Worm (Caenorhabditis elegans) whole organism, young adult: ENCODE measurements around the gene aptf-3.

Experiments
- B0035.1 ChIP-seq: sonication (generic microtip); optimal IDR thresholded peaks from 2 replicates; lab custom pipeline; 2016; ENCODE audit warnings: missing genetic modification characterization, mild to moderate bottlenecking, missing compliant biosample characterization, missing genotype, missing genetic modification reagents
- B0261.1 ChIP-seq: sonication (generic microtip); optimal IDR thresholded peaks from 2 replicates; lab custom pipeline; 2016; ENCODE audit warnings: mild to moderate bottlenecking, missing genetic modification characterization, moderate library complexity, missing compliant biosample characterization
- C06A6.2 ChIP-seq: fragments of 200-800 bp; sonication (Bioruptor generic); conservative IDR thresholded peaks from 2 replicates; pipeline ENCODE4 v1.3.6; 2022; ENCODE audit warnings: missing genetic modification characterization, missing compliant biosample characterization
- F49E8.2 ChIP-seq: sonication (generic microtip); optimal IDR thresholded peaks from 3 replicates; lab custom pipeline; 2017; ENCODE audit warnings: missing genetic modification characterization, mild to moderate bottlenecking, missing compliant biosample characterization, antibody characterized with exemption, moderate library complexity; ENCODE audit not compliant: insufficient read depth
- F55B11.4 ChIP-seq: sonication (generic microtip); optimal IDR thresholded peaks from 2 replicates; lab custom pipeline; 2016; ENCODE audit warnings: missing compliant biosample characterization, missing genetic modification characterization, borderline replicate concordance; ENCODE audit not compliant: insufficient read depth
- F57C9.4 ChIP-seq: sonication (generic microtip); optimal IDR thresholded peaks from 2 replicates; lab custom pipeline; 2017; ENCODE audit warnings: mild to moderate bottlenecking, missing genetic modification characterization, missing compliant biosample characterization
- T26A5.8 ChIP-seq: sonication (generic microtip); optimal IDR thresholded peaks from 2 replicates; lab custom pipeline; 2016; ENCODE audit warnings: missing genetic modification characterization, missing compliant biosample characterization
- Y53G8AR.9 ChIP-seq: fragments of 200-800 bp; sonication (Bioruptor generic); conservative IDR thresholded peaks from 2 replicates; pipeline ENCODE4 v1.3.6; 2022; ENCODE audit warnings: missing genetic modification reagents, missing genetic modification characterization, missing compliant biosample characterization
- Y79H2A.3 ChIP-seq: fragments of 200-800 bp; sonication (Bioruptor generic); conservative IDR thresholded peaks from 2 replicates; pipeline ENCODE4 v1.3.6; 2022; ENCODE audit warnings: missing genetic modification reagents, missing genetic modification characterization, missing compliant biosample characterization
- ama-1 ChIP-seq, 3 experiments: fragments of 150-350 bp in 1 of 3; sonication (generic microtip) in 2 of 3; optimal IDR thresholded peaks; 2 replicates each; lab custom pipeline; 2014 to 2018; ENCODE audit warnings: missing biosample characterization in 2 of 3, missing genetic modification characterization in 2 of 3, missing genetic modification reagents in 2 of 3
- atf-7 ChIP-seq: sonication (generic microtip); optimal IDR thresholded peaks from 2 replicates; lab custom pipeline; 2017; ENCODE audit warnings: mild to moderate bottlenecking, missing genetic modification characterization, missing compliant biosample characterization
- athp-1 ChIP-seq: sonication (generic microtip); optimal IDR thresholded peaks from 2 replicates; lab custom pipeline; 2017; ENCODE audit warnings: mild to moderate bottlenecking, missing genetic modification characterization, missing compliant biosample characterization
- attf-5 ChIP-seq: fragments of 200-800 bp; sonication (Bioruptor generic); optimal IDR thresholded peaks from 2 replicates; lab custom pipeline; 2018; ENCODE audit warnings: mild to moderate bottlenecking, missing genetic modification characterization, missing compliant biosample characterization
- ceh-100 ChIP-seq: fragments of 200-800 bp; sonication (Bioruptor generic); IDR thresholded peaks from 2 replicates; pipeline ENCODE4 v1.3.6; 2022; ENCODE audit warnings: missing genetic modification reagents, missing genetic modification characterization, missing compliant biosample characterization
- ceh-27 ChIP-seq: fragments of 200-800 bp; sonication (Bioruptor generic); optimal IDR thresholded peaks from 2 replicates; lab custom pipeline; 2018; ENCODE audit warnings: mild to moderate bottlenecking, missing genetic modification characterization, moderate library complexity, missing compliant biosample characterization
- ceh-91 ChIP-seq: fragments of 200-800 bp; sonication (Bioruptor generic); IDR thresholded peaks from 2 replicates; pipeline ENCODE4 v1.3.6; 2022; ENCODE audit warnings: missing genetic modification reagents, missing genetic modification characterization, missing compliant biosample characterization
- die-1 ChIP-seq: sonication (generic microtip); optimal IDR thresholded peaks from 2 replicates; lab custom pipeline; 2016; ENCODE audit warnings: missing genotype, mild to moderate bottlenecking, missing genetic modification characterization, missing compliant biosample characterization
- dox-1 ChIP-seq: fragments of 200-800 bp; sonication (Bioruptor generic); IDR thresholded peaks from 2 replicates; pipeline ENCODE4 v1.3.6; 2022; ENCODE audit warnings: missing genetic modification reagents, missing genetic modification characterization, missing compliant biosample characterization
- ekl-4 ChIP-seq: fragments of 200-800 bp; sonication (Bioruptor generic); IDR thresholded peaks from 2 replicates; pipeline ENCODE4 v1.3.6; 2022; ENCODE audit warnings: missing genetic modification reagents, missing genetic modification characterization, missing compliant biosample characterization
- him-1 ChIP-seq: sonication (generic microtip); optimal IDR thresholded peaks from 2 replicates; lab custom pipeline; 2016; ENCODE audit warnings: missing genotype, missing genetic modification reagents, missing genetic modification characterization, missing compliant biosample characterization
- hmg-1.2 ChIP-seq: fragments of 200-800 bp; sonication (Bioruptor generic); IDR thresholded peaks from 2 replicates; pipeline ENCODE4 v1.3.6; 2022; ENCODE audit warnings: missing genetic modification reagents, missing genetic modification characterization, missing compliant biosample characterization
- hmg-20 ChIP-seq: fragments of 200-800 bp; sonication (Bioruptor generic); IDR thresholded peaks from 2 replicates; pipeline ENCODE4 v1.3.6; 2022; ENCODE audit warnings: missing genetic modification reagents, missing genetic modification characterization, missing compliant biosample characterization
- hrde-1 ChIP-seq: sonication (generic microtip); optimal IDR thresholded peaks from 2 replicates; lab custom pipeline; 2016; ENCODE audit warnings: missing genetic modification characterization, mild to moderate bottlenecking, missing compliant biosample characterization, moderate library complexity, missing genotype, missing genetic modification reagents, borderline replicate concordance
- let-607 ChIP-seq, 2 experiments: fragments of 200-800 bp in 1 of 2; sonication (Bioruptor generic) in 1 of 2; sonication (generic microtip) in 1 of 2; optimal IDR thresholded peaks; 2 replicates each; lab custom pipeline; 2016 to 2018; ENCODE audit warnings: mild to moderate bottlenecking in 2 of 2, missing compliant biosample characterization in 2 of 2, missing genetic modification characterization in 2 of 2, moderate library complexity in 2 of 2, missing genotype in 1 of 2
- lin-26 ChIP-seq: fragments of 200-800 bp; sonication (Bioruptor generic); IDR thresholded peaks from 2 replicates; pipeline ENCODE4 v1.3.6; 2022; ENCODE audit warnings: missing genetic modification reagents, missing genetic modification characterization, missing compliant biosample characterization
- lin-35 ChIP-seq, 3 experiments: fragments of 150-350 bp in 2 of 3; sonication (generic microtip) in 1 of 3; optimal IDR thresholded peaks; 2 replicates each; lab custom pipeline; 2014 to 2018; ENCODE audit warnings: missing biosample characterization in 3 of 3, missing genetic modification characterization in 3 of 3, missing genetic modification reagents in 3 of 3
- lir-1 ChIP-seq: fragments of 200-800 bp; sonication (Bioruptor generic); conservative IDR thresholded peaks from 2 replicates; pipeline ENCODE4 v1.3.6; 2022; ENCODE audit warnings: missing genetic modification reagents, missing genetic modification characterization, missing compliant biosample characterization
- lsy-27 ChIP-seq: sonication (generic microtip); optimal IDR thresholded peaks from 2 replicates; lab custom pipeline; 2017; ENCODE audit warnings: missing genetic modification characterization, mild to moderate bottlenecking, missing compliant biosample characterization, antibody characterized with exemption, missing genotype, borderline replicate concordance; ENCODE audit not compliant: insufficient read depth
- madf-10 ChIP-seq: sonication (generic microtip); optimal IDR thresholded peaks from 2 replicates; lab custom pipeline; 2016; ENCODE audit warnings: mild to moderate bottlenecking, missing genetic modification characterization, missing compliant biosample characterization
- madf-3 ChIP-seq: fragments of 200-800 bp; sonication (Bioruptor generic); IDR thresholded peaks from 2 replicates; pipeline ENCODE4 v1.3.6; 2022; ENCODE audit warnings: missing genetic modification reagents, missing genetic modification characterization, missing compliant biosample characterization
- madf-6 ChIP-seq: fragments of 200-800 bp; sonication (Bioruptor generic); IDR thresholded peaks from 2 replicates; pipeline ENCODE4 v1.3.6; 2022; ENCODE audit warnings: missing genetic modification reagents, missing genetic modification characterization, missing compliant biosample characterization
- mes-4 ChIP-seq: sonication (generic microtip); optimal IDR thresholded peaks from 2 replicates; lab custom pipeline; 2016; ENCODE audit warnings: missing genotype, missing genetic modification characterization, missing compliant biosample characterization
- nfya-1 ChIP-seq: sonication (generic microtip); optimal IDR thresholded peaks from 2 replicates; lab custom pipeline; 2017; ENCODE audit warnings: antibody characterized with exemption, missing compliant biosample characterization, missing genetic modification characterization, borderline replicate concordance; ENCODE audit not compliant: insufficient read depth
- pbrm-1 ChIP-seq: fragments of 200-800 bp; sonication (Bioruptor generic); IDR thresholded peaks from 2 replicates; pipeline ENCODE4 v1.3.6; 2022; ENCODE audit warnings: missing genetic modification reagents, missing genetic modification characterization, missing compliant biosample characterization
- rec-8 ChIP-seq, 2 experiments: sonication (generic microtip); optimal IDR thresholded peaks; 2 replicates each; lab custom pipeline; 2016; ENCODE audit warnings: mild to moderate bottlenecking in 2 of 2, missing genetic modification characterization in 2 of 2, missing genetic modification reagents in 2 of 2, missing genotype in 2 of 2, missing biosample characterization in 1 of 2, missing compliant biosample characterization in 1 of 2, moderate library complexity in 1 of 2
- rpc-1 ChIP-seq, 2 experiments: fragments of 150-350 bp in 1 of 2; sonication (generic microtip) in 1 of 2; optimal IDR thresholded peaks; 2 replicates each; lab custom pipeline; 2014 to 2018; ENCODE audit warnings: missing biosample characterization in 1 of 2, missing genetic modification characterization in 1 of 2, missing genetic modification reagents in 1 of 2, missing genotype in 1 of 2
- sea-2 ChIP-seq: fragments of 200-800 bp; sonication (Bioruptor generic); IDR thresholded peaks from 2 replicates; pipeline ENCODE4 v1.3.6; 2022; ENCODE audit warnings: missing genetic modification characterization, missing compliant biosample characterization
- snpc-1.3 ChIP-seq: sonication (generic microtip); optimal IDR thresholded peaks from 2 replicates; lab custom pipeline; 2017; ENCODE audit warnings: missing genetic modification characterization, mild to moderate bottlenecking, missing compliant biosample characterization, antibody characterized with exemption, moderate library complexity, missing genotype, missing genetic modification reagents; ENCODE audit not compliant: insufficient read depth
- snpc-3.4 ChIP-seq: sonication (generic microtip); optimal IDR thresholded peaks from 2 replicates; lab custom pipeline; 2017; ENCODE audit warnings: missing genetic modification characterization, mild to moderate bottlenecking, missing compliant biosample characterization, antibody characterized with exemption, moderate library complexity, missing genotype, missing genetic modification reagents
- tlf-1 ChIP-seq: fragments of 200-800 bp; sonication (Bioruptor generic); optimal IDR thresholded peaks from 2 replicates; lab custom pipeline; 2018; ENCODE audit warnings: mild to moderate bottlenecking, missing genetic modification characterization, missing compliant biosample characterization
- unc-62 ChIP-seq: fragments of 150-350 bp; optimal IDR thresholded peaks from 2 replicates; lab custom pipeline; 2014; ENCODE audit warnings: missing biosample characterization, missing genetic modification reagents, missing genetic modification characterization
- xnd-1 ChIP-seq: sonication (generic microtip); optimal IDR thresholded peaks from 2 replicates; lab custom pipeline; 2016; ENCODE audit warnings: missing genotype, missing genetic modification reagents, missing genetic modification characterization, missing compliant biosample characterization
- ztf-26 ChIP-seq: sonication (generic microtip); optimal IDR thresholded peaks from 2 replicates; lab custom pipeline; 2017; ENCODE audit warnings: missing genetic modification characterization, missing compliant biosample characterization
- ztf-6 ChIP-seq: fragments of 200-800 bp; sonication (Bioruptor generic); IDR thresholded peaks from 2 replicates; pipeline ENCODE4 v1.3.6; 2022; ENCODE audit warnings: missing genetic modification reagents, missing genetic modification characterization, missing compliant biosample characterization

Gene aptf-3

DNA sequence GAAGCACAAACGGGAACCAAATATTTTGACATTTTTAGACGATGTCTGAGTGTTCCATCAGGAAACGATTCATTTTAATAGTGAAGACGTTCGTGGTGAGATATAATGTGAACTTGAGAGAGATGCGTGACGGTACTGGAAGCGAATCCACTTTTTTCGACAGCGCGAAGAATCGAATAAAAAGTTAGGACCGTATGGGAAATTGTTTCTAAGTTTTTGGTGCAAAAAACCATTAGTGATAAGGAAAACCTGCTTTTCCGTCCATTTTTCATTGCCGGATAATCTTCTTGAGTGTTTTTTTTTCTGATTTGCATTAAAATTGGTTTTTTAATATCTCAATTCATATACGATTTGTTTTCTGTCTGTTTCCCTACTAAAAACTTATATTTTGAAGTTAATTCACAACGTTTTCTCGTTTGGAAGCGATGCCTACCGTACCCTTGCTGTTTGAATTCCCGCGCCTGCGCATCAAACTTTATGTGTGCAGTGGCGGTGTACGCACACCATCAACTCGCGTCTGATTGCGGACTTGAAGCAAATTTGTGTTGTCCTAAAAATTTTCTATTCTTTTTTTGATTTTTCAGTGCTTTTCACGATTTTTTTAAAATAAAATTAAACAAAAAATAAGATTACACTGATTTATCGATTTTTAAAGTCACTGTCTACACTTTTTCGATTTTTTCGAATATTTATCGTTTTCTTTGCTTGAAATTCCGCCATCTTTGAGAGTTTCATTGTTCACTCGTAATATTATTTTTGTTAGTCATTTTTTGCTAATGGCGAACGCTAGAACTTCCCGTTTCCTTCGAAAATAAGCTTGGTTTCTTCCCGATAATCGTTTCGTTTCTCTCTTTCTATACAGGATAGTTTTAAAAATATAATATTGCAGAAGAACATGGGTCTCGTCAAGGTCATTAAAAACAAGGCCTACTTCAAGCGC lies 24.7 kb upstream of the aptf-3 start, which contains the start of the genes col-38 and rpl-5 (continued):
- TF ChIP-seq C06A6.2 (GFP tag; lab: Robert Waterston, UW) (no peak), die-1 (no peak), mes-4 (tag; lab: Kevin White, UChicago) (no peak), atf-7 (tag; lab: Kevin White, UChicago) (no peak), lsy-27 (tag; lab: Kevin White, UChicago) (no peak), sea-2 (GFP tag; lab: Robert Waterston, UW) (no peak), ztf-6 (GFP tag; lab: Robert Waterston, UW) (no peak), B0035.1 (tag; lab: Kevin White, UChicago) (no peak), ceh-100 (GFP tag; lab: Robert Waterston, UW) (peak; percentile 48; the same call in 1 of the 2 replicates), let-607 (tag; optimal IDR thresholded peaks at IDR 0.05; lab: Kevin White, UChicago) (peak; percentile 69 to 83), pbrm-1 (GFP tag; lab: Robert Waterston, UW) (peak; percentile 83), B0261.1 (tag; lab: Kevin White, UChicago) (no peak), athp-1 (tag; lab: Kevin White, UChicago) (peak; percentile 56), him-1 (peak; percentile 25), ekl-4 (peak; percentile 81), hmg-1.2 (GFP tag; lab: Robert Waterston, UW) (peak; percentile 62), F49E8.2 (tag; lab: Kevin White, UChicago) (peak; percentile 68), T26A5.8 (tag; lab: Kevin White, UChicago) (no peak), rpc-1 (optimal IDR thresholded peaks at IDR 0.05; lab: Kevin White, UChicago) (no peak), rpc-1 (tag; optimal IDR thresholded peaks at IDR 0.05; lab: Kevin White, UChicago) (no peak), F55B11.4 (no peak), madf-6 (GFP tag; lab: Robert Waterston, UW) (peak; percentile 80), nfya-1 (tag; lab: Kevin White, UChicago) (no peak), ceh-27 (GFP tag; lab: Kevin White, UChicago) (peak; percentile 83), lin-26 (GFP tag; lab: Robert Waterston, UW) (no peak), Y53G8AR.9 (GFP tag; lab: Robert Waterston, UW) (no peak), dox-1 (GFP tag; lab: Robert Waterston, UW) (peak; percentile 83), rec-8 (tag; optimal IDR thresholded peaks at IDR 0.05; lab: Kevin White, UChicago) (no peak), snpc-1.3 (peak; percentile 91), snpc-3.4 (peak; percentile 79), tlf-1 (GFP tag; lab: Kevin White, UChicago) (peak; percentile 64), lin-35 (GFP tag; optimal IDR thresholded peaks at IDR 0.05; lab: Kevin White, UChicago) (peak; percentile 67 to 91 (median 74)), hrde-1 (tag; lab: Kevin White, UChicago) (no peak), madf-10 (tag; lab: Kevin White, UChicago) (peak; percentile 30), Y79H2A.3 (GFP tag; lab: Robert Waterston, UW) (no peak), attf-5 (peak; percentile 94), ceh-91 (GFP tag; lab: Robert Waterston, UW) (peak; percentile 72), hmg-20 (no peak), ztf-26 (tag; lab: Kevin White, UChicago) (peak; percentile 29), F57C9.4 (tag; lab: Kevin White, UChicago) (no peak), lir-1 (GFP tag; lab: Robert Waterston, UW) (no peak), madf-3 (GFP tag; lab: Robert Waterston, UW) (peak; percentile 39; the same call in 1 of the 2 replicates), ama-1 (optimal IDR thresholded peaks at IDR 0.05; lab: Kevin White, UChicago) (no peak), ama-1 (GFP tag; optimal IDR thresholded peaks at IDR 0.05; lab: Kevin White, UChicago) (peak in 1 of 2 experiments; percentile 26), xnd-1 (tag; lab: Kevin White, UChicago) (peak; percentile 43), unc-62 (GFP tag; lab: Kevin White, UChicago) (no peak)
